Fruit fly (Drosophila melanogaster) Kc167 (cell line): ENCODE data around the gene RhoBTB.

Experiments used
- Myc ChIP-seq: fragments of >200 bp; optimal IDR thresholded peaks from 2 replicates; lab custom pipeline; 2017; ENCODE audit warnings: missing external identifiers
- Sin3A ChIP-seq: fragments of >200 bp; optimal IDR thresholded peaks from 2 replicates; lab custom pipeline; 2018; ENCODE audit warnings: missing external identifiers
- h ChIP-seq: fragments of >200 bp; optimal IDR thresholded peaks from 3 replicates; lab custom pipeline; 2018; ENCODE audit warnings: missing external identifiers
- insv ChIP-seq: fragments of >200 bp; optimal IDR thresholded peaks from 3 replicates; lab custom pipeline; 2018; ENCODE audit warnings: missing external identifiers
- psq ChIP-seq: fragments of >200 bp; optimal IDR thresholded peaks from 2 replicates; lab custom pipeline; 2017; ENCODE audit warnings: missing external identifiers
- ttk ChIP-seq: sonication (Bioruptor generic); optimal IDR thresholded peaks from 2 replicates; lab custom pipeline; 2017; ENCODE audit warnings: missing external identifiers

RhoBTB gene

dm6 chr3L:20427449-20427848, 51.4 kb downstream of the RhoBTB start, which contains the start of gene CG5274:
Gene CG5274, minus strand, starts transcription at chr3L:20427666.
- no peak for TF ChIP-seq psq (lab: Kevin White, UChicago)
- no peak for TF ChIP-seq Myc
- TF ChIP-seq ttk (lab: Kevin White, UChicago): no peak
- TF ChIP-seq h (lab: Kevin White, UChicago): no peak
- TF ChIP-seq insv (lab: Kevin White, UChicago): no peak
- no peak for TF ChIP-seq Sin3A

- TF ChIP-seq insv (lab: Kevin White, UChicago): no peak
- no peak for TF ChIP-seq Sin3A
- TF ChIP-seq Myc: no peak
- no peak for TF ChIP-seq ttk (lab: Kevin White, UChicago)
- TF ChIP-seq psq (lab: Kevin White, UChicago): no peak
- TF ChIP-seq h (lab: Kevin White, UChicago): no peak
Observed at dm6 chr3L:20430182-20430581, 54.1 kb downstream of the RhoBTB start, which contains the start of gene CG5262. Gene CG5262, minus strand, starts transcription at chr3L:20430475.

- no peak for TF ChIP-seq Sin3A
- no peak for TF ChIP-seq ttk (lab: Kevin White, UChicago)
Observed at dm6 chr3L:20431619-20432018, 55.6 kb downstream of the RhoBTB start.
